Worm (Caenorhabditis elegans) whole organism, L1 larva: ENCODE measurements around the gene pcp-4.
A peak's percentile ranks its signal among the peaks of the same experiment; 100 is the strongest.

Experiments used
- C04F5.9 ChIP-seq: sonication (generic microtip); optimal IDR thresholded peaks from 2 replicates; lab custom pipeline; 2016; ENCODE audit warnings: missing genetic modification characterization, missing compliant biosample characterization
- F16B12.6 ChIP-seq: fragments of 150-350 bp; optimal IDR thresholded peaks from 2 replicates; lab custom pipeline; 2014; ENCODE audit warnings: missing biosample characterization, missing genetic modification characterization
- aha-1 ChIP-seq: fragments of 150-350 bp; optimal IDR thresholded peaks from 2 replicates; lab custom pipeline; 2014; ENCODE audit warnings: missing biosample characterization, missing genetic modification characterization
- alr-1 ChIP-seq: fragments of 200-800 bp; sonication (Bioruptor generic); optimal IDR thresholded peaks from 2 replicates; lab custom pipeline; 2018; ENCODE audit warnings: borderline replicate concordance, mild to moderate bottlenecking, missing genetic modification characterization, missing compliant biosample characterization
- ceh-90 ChIP-seq: sonication (generic microtip); optimal IDR thresholded peaks from 2 replicates; lab custom pipeline; 2016; ENCODE audit warnings: missing genetic modification characterization, missing compliant biosample characterization
- ces-1 ChIP-seq: fragments of 150-350 bp; optimal IDR thresholded peaks from 2 replicates; lab custom pipeline; 2014; ENCODE audit warnings: missing biosample characterization, missing genetic modification reagents, missing genetic modification characterization
- dpl-1 ChIP-seq, 3 experiments: fragments of 150-350 bp in 2 of 3; sonication (generic microtip) in 1 of 3; optimal IDR thresholded peaks; 2 replicates each; lab custom pipeline; 2014 to 2017; ENCODE audit warnings: missing biosample characterization in 3 of 3, missing genetic modification characterization in 3 of 3, missing genetic modification reagents in 3 of 3
- efl-3 ChIP-seq: fragments of 200-800 bp; sonication (Bioruptor generic); optimal IDR thresholded peaks from 2 replicates; lab custom pipeline; 2018; ENCODE audit warnings: mild to moderate bottlenecking, missing genetic modification characterization, missing compliant biosample characterization
- egl-27 ChIP-seq, 2 experiments: fragments of 150-350 bp in 1 of 2; sonication (generic microtip); optimal IDR thresholded peaks; 3 replicates each; lab custom pipeline; 2017 to 2018; ENCODE audit warnings: missing biosample characterization in 2 of 2, missing genetic modification characterization in 2 of 2, missing genetic modification reagents in 2 of 2
- elt-2 ChIP-seq: sonication (generic microtip); optimal IDR thresholded peaks from 2 replicates; lab custom pipeline; 2016; ENCODE audit warnings: missing genetic modification characterization, mild to moderate bottlenecking, inconsistent platforms, missing compliant biosample characterization, missing genetic modification reagents
- elt-3 ChIP-seq, 6 experiments: fragments of 150-350 bp in 1 of 6; sonication (generic microtip); optimal IDR thresholded peaks; 2 replicates each; lab custom pipeline; 2017 to 2018; ENCODE audit warnings: missing biosample characterization in 6 of 6, missing genetic modification characterization in 6 of 6, inconsistent platforms in 1 of 6
- ets-5 ChIP-seq: fragments of 200-800 bp; sonication (Bioruptor generic); IDR thresholded peaks from 2 replicates; pipeline ENCODE4 v1.3.6; 2022; ENCODE audit warnings: missing genetic modification characterization, missing compliant biosample characterization
- fkh-10 ChIP-seq: sonication (generic microtip); optimal IDR thresholded peaks from 2 replicates; lab custom pipeline; 2017; ENCODE audit warnings: missing biosample characterization, missing genetic modification reagents, missing genetic modification characterization
- fos-1 ChIP-seq: fragments of 150-350 bp; optimal IDR thresholded peaks from 2 replicates; lab custom pipeline; 2014; ENCODE audit warnings: missing biosample characterization, missing genetic modification characterization
- hlh-17 ChIP-seq: fragments of 200-800 bp; sonication (Bioruptor generic); optimal IDR thresholded peaks from 2 replicates; lab custom pipeline; 2018; ENCODE audit warnings: missing genetic modification characterization, mild to moderate bottlenecking, missing compliant biosample characterization, moderate library complexity, borderline replicate concordance
- lin-15B ChIP-seq: fragments of 150-350 bp; sonication (generic microtip); optimal IDR thresholded peaks from 3 replicates; lab custom pipeline; 2014; ENCODE audit warnings: missing biosample characterization, missing genetic modification characterization
- mdl-1 ChIP-seq, 2 experiments: fragments of 150-350 bp; optimal IDR thresholded peaks; 2 replicates each; lab custom pipeline; 2014 to 2017; ENCODE audit warnings: missing biosample characterization in 2 of 2, missing genetic modification characterization in 2 of 2, inconsistent platforms in 1 of 2
- nhr-20 ChIP-seq: sonication (generic microtip); optimal IDR thresholded peaks from 2 replicates; lab custom pipeline; 2016; ENCODE audit warnings: mild to moderate bottlenecking, missing genetic modification characterization, missing compliant biosample characterization
- nhr-28 ChIP-seq: fragments of 150-350 bp; optimal IDR thresholded peaks from 2 replicates; lab custom pipeline; 2014; ENCODE audit warnings: missing biosample characterization, missing genetic modification characterization
- nhr-47 ChIP-seq: sonication (generic microtip); optimal IDR thresholded peaks from 2 replicates; lab custom pipeline; 2016; ENCODE audit warnings: mild to moderate bottlenecking, missing genetic modification characterization, moderate library complexity, missing compliant biosample characterization
- nhr-76 ChIP-seq: sonication (generic microtip); optimal IDR thresholded peaks from 2 replicates; lab custom pipeline; 2017; ENCODE audit warnings: missing biosample characterization, missing genetic modification characterization
- nhr-77 ChIP-seq: fragments of 150-350 bp; optimal IDR thresholded peaks from 2 replicates; lab custom pipeline; 2014; ENCODE audit warnings: missing biosample characterization, missing genetic modification characterization
- nhr-84 ChIP-seq: sonication (generic microtip); optimal IDR thresholded peaks from 2 replicates; lab custom pipeline; 2017; ENCODE audit warnings: missing biosample characterization, missing genetic modification characterization
- nhr-85 ChIP-seq: sonication (generic microtip); peaks from one replicate; lab custom pipeline; 2016; ENCODE audit warnings: missing genetic modification characterization, inconsistent platforms, missing compliant biosample characterization
- pag-3 ChIP-seq: sonication (generic microtip); optimal IDR thresholded peaks from 2 replicates; lab custom pipeline; 2017; ENCODE audit warnings: missing genetic modification characterization, mild to moderate bottlenecking, missing compliant biosample characterization, antibody characterized with exemption, borderline replicate concordance; ENCODE audit not compliant: insufficient read depth
- pax-3 ChIP-seq: fragments of 200-800 bp; sonication (Bioruptor generic); optimal IDR thresholded peaks from 2 replicates; lab custom pipeline; 2018; ENCODE audit warnings: mild to moderate bottlenecking, missing genetic modification characterization, moderate library complexity, missing compliant biosample characterization
- pqm-1 ChIP-seq: sonication (generic microtip); optimal IDR thresholded peaks from 3 replicates; lab custom pipeline; 2017; ENCODE audit warnings: missing biosample characterization, missing genetic modification characterization
- snpc-4 ChIP-seq: fragments of 150-350 bp; optimal IDR thresholded peaks from 2 replicates; lab custom pipeline; 2014; ENCODE audit warnings: missing biosample characterization, missing genetic modification characterization
- sptf-1 ChIP-seq: fragments of 150-350 bp; optimal IDR thresholded peaks from 2 replicates; lab custom pipeline; 2014; ENCODE audit warnings: missing biosample characterization, missing genetic modification characterization
- tbx-2 ChIP-seq: sonication (generic microtip); optimal IDR thresholded peaks from 2 replicates; lab custom pipeline; 2016; ENCODE audit warnings: missing genetic modification characterization, missing compliant biosample characterization
- tlp-1 ChIP-seq: fragments of 150-350 bp; optimal IDR thresholded peaks from 2 replicates; lab custom pipeline; 2014; ENCODE audit warnings: missing biosample characterization, missing genetic modification characterization
- unc-30 ChIP-seq: sonication (generic microtip); optimal IDR thresholded peaks from 2 replicates; lab custom pipeline; 2017; ENCODE audit warnings: missing biosample characterization, missing genetic modification characterization
- unc-62 ChIP-seq: fragments of 150-350 bp; optimal IDR thresholded peaks from 2 replicates; lab custom pipeline; 2014; ENCODE audit warnings: missing biosample characterization, missing genetic modification reagents, missing genetic modification characterization
- unc-86 ChIP-seq: sonication (generic microtip); optimal IDR thresholded peaks from 2 replicates; lab custom pipeline; 2016; ENCODE audit warnings: missing genetic modification characterization, missing compliant biosample characterization
- unc-98 ChIP-seq: fragments of 200-800 bp; sonication (Bioruptor generic); IDR thresholded peaks from 2 replicates; pipeline ENCODE4 v1.3.6; 2022; ENCODE audit warnings: missing genetic modification characterization, missing compliant biosample characterization
- vab-15 ChIP-seq: sonication (generic microtip); optimal IDR thresholded peaks from 2 replicates; lab custom pipeline; 2017; ENCODE audit warnings: missing genotype, mild to moderate bottlenecking, missing genetic modification characterization, missing compliant biosample characterization
- ztf-11 ChIP-seq, 2 experiments: sonication (generic microtip); optimal IDR thresholded peaks; 2 replicates each; lab custom pipeline; 2016 to 2017; ENCODE audit warnings: missing genetic modification characterization in 2 of 2, missing biosample characterization in 1 of 2, missing compliant biosample characterization in 1 of 2

The pcp-4 gene

ce11 chrV:19788360-19788759, 42.5 kb downstream of the pcp-4 start, which contains the start of gene clec-258:
Gene clec-258 (plus strand): TSS chrV:19788440.
- no peak for TF ChIP-seq nhr-76 (tag; lab: Kevin White, UChicago)
- peak; percentile 14 for TF ChIP-seq tlp-1 (tag; lab: Kevin White, UChicago)
- peak; percentile 54 for TF ChIP-seq elt-2 (tag; lab: Kevin White, UChicago)

ce11 chrV:19783829-19784228, 47.0 kb downstream of the pcp-4 start, which contains the start of gene srt-45:
Gene srt-45 (plus strand): TSS chrV:19784129.
- TF ChIP-seq C04F5.9 (tag; lab: Kevin White, UChicago) (no peak), ets-5 (GFP tag; lab: Robert Waterston, UW) (no peak), efl-3 (GFP tag; lab: Kevin White, UChicago) (no peak), snpc-4 (tag; lab: Kevin White, UChicago) (no peak), F16B12.6 (tag; lab: Kevin White, UChicago) (no peak), ztf-11 (tag; optimal IDR thresholded peaks at IDR 0.05; lab: Kevin White, UChicago) (no peak), nhr-84 (no peak), nhr-20 (tag; lab: Kevin White, UChicago) (no peak), hlh-17 (GFP tag; lab: Kevin White, UChicago) (no peak), fkh-10 (GFP tag; lab: Kevin White, UChicago) (no peak), nhr-47 (tag; lab: Kevin White, UChicago) (no peak), mdl-1 (tag; optimal IDR thresholded peaks at IDR 0.05; lab: Kevin White, UChicago) (no peak), ceh-90 (tag; lab: Kevin White, UChicago) (no peak), unc-62 (GFP tag; lab: Kevin White, UChicago) (no peak)

- TF ChIP-seq elt-3 (tag; optimal IDR thresholded peaks at IDR 0.05; lab: Kevin White, UChicago), result no peak
- TF ChIP-seq alr-1 (tag; lab: Kevin White, UChicago), result no peak
- no peak for TF ChIP-seq pqm-1 (tag; lab: Kevin White, UChicago)
- no peak for TF ChIP-seq ets-5 (GFP tag; lab: Robert Waterston, UW)
- no peak for TF ChIP-seq fos-1 (tag; lab: Kevin White, UChicago)
- TF ChIP-seq unc-98 (GFP tag; lab: Robert Waterston, UW), result no peak
- no peak for TF ChIP-seq ces-1 (GFP tag; lab: Kevin White, UChicago)
- TF ChIP-seq F16B12.6 (tag; lab: Kevin White, UChicago), result no peak
- TF ChIP-seq efl-3 (GFP tag; lab: Kevin White, UChicago), result no peak
- TF ChIP-seq unc-62 (GFP tag; lab: Kevin White, UChicago), result no peak
- no peak for TF ChIP-seq fkh-10 (GFP tag; lab: Kevin White, UChicago)
- no peak for TF ChIP-seq unc-30 (tag; lab: Kevin White, UChicago)
- TF ChIP-seq egl-27 (tag; optimal IDR thresholded peaks at IDR 0.05; lab: Kevin White, UChicago), result no peak
- TF ChIP-seq pag-3, result no peak
- TF ChIP-seq nhr-76 (tag; lab: Kevin White, UChicago), result no peak
- no peak for TF ChIP-seq sptf-1 (tag; lab: Kevin White, UChicago)
- no peak for TF ChIP-seq nhr-28 (tag; lab: Kevin White, UChicago)
Measured at ce11 chrV:19779220-19779619, 51.6 kb downstream of the pcp-4 start.

- no peak for TF ChIP-seq unc-86 (tag; lab: Kevin White, UChicago)
- no peak for TF ChIP-seq tlp-1 (tag; lab: Kevin White, UChicago)
- no peak for TF ChIP-seq nhr-85 (tag; lab: Kevin White, UChicago)
- no peak for TF ChIP-seq fos-1 (tag; lab: Kevin White, UChicago)
- TF ChIP-seq lin-15B, result no peak
- TF ChIP-seq unc-98 (GFP tag; lab: Robert Waterston, UW), result no peak
- no peak for TF ChIP-seq tbx-2
- TF ChIP-seq vab-15 (tag; lab: Kevin White, UChicago), result no peak
- TF ChIP-seq nhr-77 (tag; lab: Kevin White, UChicago), result no peak
- TF ChIP-seq dpl-1 (GFP tag; optimal IDR thresholded peaks at IDR 0.05; lab: Kevin White, UChicago), result no peak
- TF ChIP-seq ets-5 (GFP tag; lab: Robert Waterston, UW), result no peak
- no peak for TF ChIP-seq pax-3
- no peak for TF ChIP-seq alr-1 (tag; lab: Kevin White, UChicago)
- TF ChIP-seq aha-1 (tag; lab: Kevin White, UChicago), result no peak
- TF ChIP-seq, all 84 proteins: peak for 0
Measured at ce11 chrV:19778608-19779007, 52.2 kb downstream of the pcp-4 start, which contains the start of gene fbxa-194. Gene fbxa-194 (minus strand): TSS chrV:19778708.
